Fruit fly (Drosophila melanogaster): Measurements from ENCODE around the gene CG3868.

The CG3868 gene

DNA sequence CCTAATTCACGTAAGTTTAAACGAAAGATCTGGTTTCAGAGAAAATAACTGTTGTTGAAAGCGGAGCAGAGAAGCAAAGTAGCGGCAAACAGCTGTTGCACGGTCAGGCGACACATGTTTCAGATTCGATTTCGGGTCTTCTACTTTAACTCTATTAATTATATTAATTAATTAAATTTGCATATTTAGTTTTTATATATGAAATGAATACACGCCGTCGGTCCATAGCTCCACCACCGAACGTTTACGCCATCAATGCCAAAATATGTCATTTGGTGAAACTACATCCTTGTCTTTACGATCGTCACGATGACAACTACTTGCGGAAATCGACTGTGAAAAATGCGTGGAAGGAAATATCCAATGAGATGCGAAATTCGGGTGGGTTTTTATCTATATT is 8.4 kb upstream of the CG3868 start (continued):
- TF ChIP-seq CG30020 (tag; optimal IDR thresholded peaks at IDR 0.05) (no peak), ase (GFP tag; IDR thresholded peaks at IDR 0.05) (no peak), schlank (tag; optimal IDR thresholded peaks at IDR 0.05) (no peak), Antp (GFP tag; optimal IDR thresholded peaks at IDR 0.05) (no peak), PHDP (tag; optimal IDR thresholded peaks at IDR 0.05) (peak; percentile 53), Gug (GFP tag; IDR thresholded peaks at IDR 0.05) (0 out of 4 replicates have a peak, but pooled peaks have one; percentile 9), Xbp1 (GFP tag; optimal IDR thresholded peaks at IDR 0.05) (peak; percentile 12), gt (GFP tag; IDR thresholded peaks at IDR 0.05) (no peak), Dad (GFP tag; optimal IDR thresholded peaks at IDR 0.05) (no peak), salm (tag; optimal IDR thresholded peaks at IDR 0.05) (no peak), CG10209 (GFP tag; optimal IDR thresholded peaks at IDR 0.05) (no peak), CG14710 (tag; optimal IDR thresholded peaks at IDR 0.05) (peak; percentile 24), CG15269 (tag; optimal IDR thresholded peaks at IDR 0.05) (no peak), CG3407 (GFP tag; optimal IDR thresholded peaks at IDR 0.05) (no peak), trem (tag; optimal IDR thresholded peaks at IDR 0.05) (no peak), twi (tag; optimal IDR thresholded peaks at IDR 0.05) (no peak), Meics (GFP tag; optimal IDR thresholded peaks at IDR 0.05) (peak; percentile 21), D (optimal IDR thresholded peaks at IDR 0.05) (no peak), D (GFP tag; optimal IDR thresholded peaks at IDR 0.05) (no peak), fru (optimal IDR thresholded peaks at IDR 0.05) (no peak), Optix (GFP tag; IDR thresholded peaks at IDR 0.05) (peak; percentile 57; the same call in 2 of the 3 replicates), CG3163 (GFP tag; optimal IDR thresholded peaks at IDR 0.05) (no peak), Elba2 (GFP tag; optimal IDR thresholded peaks at IDR 0.05) (no peak), lmd (GFP tag; IDR thresholded peaks at IDR 0.05) (0 out of 2 replicates have a peak, but pooled peaks have one; percentile 24), psq (GFP tag; optimal IDR thresholded peaks at IDR 0.05) (no peak), Vsx1 (GFP tag; optimal IDR thresholded peaks at IDR 0.05) (peak; percentile 17), hb (GFP tag; IDR thresholded peaks at IDR 0.05; ENCODE audit: partially characterized antibody) (no peak), lab (GFP tag; optimal IDR thresholded peaks at IDR 0.05) (peak; percentile 36), CG4328 (GFP tag; optimal IDR thresholded peaks at IDR 0.05) (no peak), Scr (GFP tag; IDR thresholded peaks at IDR 0.05; ENCODE audit: partially characterized antibody) (no peak), vnd (GFP tag; IDR thresholded peaks at IDR 0.05; ENCODE audit: partially characterized antibody) (no peak), ssp (GFP tag; IDR thresholded peaks at IDR 0.05) (no peak), lilli (GFP tag; optimal IDR thresholded peaks at IDR 0.05) (no peak), CG17359 (tag; optimal IDR thresholded peaks at IDR 0.05) (peak; percentile 46), CG8924 (tag; optimal IDR thresholded peaks at IDR 0.05) (no peak), wek (GFP tag; optimal IDR thresholded peaks at IDR 0.05) (no peak), ttk (GFP tag; IDR thresholded peaks at IDR 0.05) (no peak), danr (GFP tag; IDR thresholded peaks at IDR 0.05) (no peak), CG1233 (GFP tag; optimal IDR thresholded peaks at IDR 0.05) (no peak), Fer2 (tag; optimal IDR thresholded peaks at IDR 0.05) (no peak), zf30C (GFP tag; optimal IDR thresholded peaks at IDR 0.05) (no peak), CG31441 (GFP tag; IDR thresholded peaks at IDR 0.05) (peak; percentile 43), croc (GFP tag; conservative IDR thresholded peaks at IDR 0.05) (no peak), CG43689 (GFP tag; IDR thresholded peaks at IDR 0.05) (no peak), Lhr (GFP tag; optimal IDR thresholded peaks at IDR 0.05) (no peak), Spps (tag; optimal IDR thresholded peaks at IDR 0.05) (peak; percentile 33), CG6854 (GFP tag; optimal IDR thresholded peaks at IDR 0.05) (no peak), CG9215 (GFP tag; IDR thresholded peaks at IDR 0.05) (no peak), Atf-2 (GFP tag; optimal IDR thresholded peaks at IDR 0.05) (no peak), CG7928 (GFP tag; optimal IDR thresholded peaks at IDR 0.05) (no peak), CG7372 (GFP tag; IDR thresholded peaks at IDR 0.05) (no peak), CG2129 (GFP tag; IDR thresholded peaks at IDR 0.05; ENCODE audit: partially characterized antibody) (no peak)
